Fruit fly (Drosophila melanogaster) Kc167 (cell line): ENCODE measurements around the gene wry.

Source experiments
- Myc ChIP-seq: fragments of >200 bp; optimal IDR thresholded peaks from 2 replicates; lab custom pipeline; 2017; ENCODE audit warnings: missing external identifiers
- ttk ChIP-seq: sonication (Bioruptor generic); optimal IDR thresholded peaks from 2 replicates; lab custom pipeline; 2017; ENCODE audit warnings: missing external identifiers

- TF ChIP-seq Myc (lab: Kevin White, UChicago) (no peak), ttk (lab: Kevin White, UChicago) (no peak)
These were observed at the start of gene wry for dm6 chr2L:1836238-1836637.
